Worm (Caenorhabditis elegans): Measurements from ENCODE around the gene ints-6.

- TF ChIP-seq flt-1 (GFP tag; IDR thresholded peaks at IDR 0.05) (no peak), ztf-23 (GFP tag; IDR thresholded peaks at IDR 0.05) (no peak), klf-2 (GFP tag; conservative IDR thresholded peaks at IDR 0.05) (no peak), T22C8.4 (GFP tag; IDR thresholded peaks at IDR 0.05) (no peak), med-1 (GFP tag; optimal IDR thresholded peaks at IDR 0.05; ENCODE audit: insufficient read depth) (no peak), ztf-29 (GFP tag; IDR thresholded peaks at IDR 0.05) (no peak), cog-1 (tag; optimal IDR thresholded peaks at IDR 0.05) (no peak), tab-1 (GFP tag; IDR thresholded peaks at IDR 0.05) (no peak)
Observed at ce11 chrIV:8691486-8691885, at the start of gene ints-6, which contains the start of gene hst-1.

All from whole organism, midembryonic.